Comparison of ENCODE assay signal across 1 fruit fly cellular context in the genomic region with DNA sequence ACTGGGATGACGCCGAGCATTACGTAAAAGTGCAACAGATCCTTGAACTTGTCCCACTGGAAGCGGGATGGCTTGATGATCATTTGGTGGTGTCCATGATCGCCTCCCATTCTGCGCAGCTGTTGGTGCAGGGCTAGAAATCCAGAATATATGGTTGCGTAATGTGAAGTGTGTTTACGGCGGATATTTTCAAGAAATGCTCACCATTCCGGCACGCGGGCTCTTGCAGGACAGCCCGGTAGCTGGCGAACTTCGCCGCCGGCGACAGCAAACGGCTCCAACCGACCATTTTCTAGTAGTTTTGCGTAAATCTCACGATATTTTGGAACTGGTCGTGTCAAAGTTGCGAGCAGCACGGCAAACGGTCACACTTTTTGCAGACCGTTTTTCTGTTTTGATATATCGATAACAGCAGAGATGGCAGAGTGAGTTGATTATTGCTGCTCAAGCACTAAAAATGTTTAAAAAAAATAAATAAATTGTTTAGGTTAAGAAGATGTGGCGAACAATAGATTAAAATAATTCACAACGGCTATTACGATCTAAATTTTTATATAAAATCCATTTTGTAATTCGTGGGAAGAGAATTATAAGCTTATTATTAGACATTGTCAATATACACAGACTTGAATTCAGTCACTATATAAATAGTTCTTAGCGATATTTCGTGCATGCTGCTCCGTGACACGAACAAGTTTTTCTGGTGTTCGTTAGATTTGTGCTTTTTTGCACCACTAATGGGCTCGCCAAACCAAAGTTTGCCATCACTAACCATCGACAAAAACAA.
A peak's percentile ranks its signal among the peaks of the same experiment; 100 is the strongest.
TF ChIP-seq lines count a peak whose summit lies in the region.

A gene (minus strand): TSS at position 472 of the 787 bp plus-strand sequence.
A gene (plus strand): TSS at position 756 of the 787 bp plus-strand sequence.

TF ChIP-seq in whole organism, embryonic, 481 proteins besides CTCF, POLR2A, EP300 and RAD21 (continued from another document and continues in another):
- peak; percentile 76 for TF ChIP-seq nerfin-2 (GFP tag; IDR thresholded peaks at IDR 0.05; lab: Robert Waterston, UW; ENCODE audit: partially characterized antibody)
- TF ChIP-seq emc (GFP tag; optimal IDR thresholded peaks at IDR 0.05; lab: Kevin White, UChicago): peak; percentile 22
- peak; percentile 72 for TF ChIP-seq mam (GFP tag; optimal IDR thresholded peaks at IDR 0.05; lab: Kevin White, UChicago)
- TF ChIP-seq BEAF-32 (GFP tag; optimal IDR thresholded peaks at IDR 0.05; lab: Kevin White, UChicago): peak; percentile 99
- no peak for TF ChIP-seq CG15479 (GFP tag; optimal IDR thresholded peaks at IDR 0.05; lab: Kevin White, UChicago)
- peak; percentile 28 for TF ChIP-seq pb (GFP tag; optimal IDR thresholded peaks at IDR 0.05; lab: Kevin White, UChicago)
- peak; percentile 6 for TF ChIP-seq CG9876 (GFP tag; optimal IDR thresholded peaks at IDR 0.05; lab: Kevin White, UChicago)
- TF ChIP-seq CG15696 (tag; optimal IDR thresholded peaks at IDR 0.05; lab: Kevin White, UChicago): peak; percentile 77
- TF ChIP-seq CG9437 (GFP tag; optimal IDR thresholded peaks at IDR 0.05; lab: Kevin White, UChicago): peak; percentile 65
- no peak for TF ChIP-seq Dip2 (GFP tag; IDR thresholded peaks at IDR 0.05; lab: Robert Waterston, UW)
- peak; percentile 71 for TF ChIP-seq NFAT (GFP tag; IDR thresholded peaks at IDR 0.05; lab: Robert Waterston, UW)
- TF ChIP-seq Hmr (GFP tag; optimal IDR thresholded peaks at IDR 0.05; lab: Kevin White, UChicago): peak; percentile 80
- peak; percentile 95 for TF ChIP-seq sna (GFP tag; IDR thresholded peaks at IDR 0.05; lab: Robert Waterston, UW; ENCODE audit: partially characterized antibody)
- peak; percentile 67 for TF ChIP-seq CG6689 (GFP tag; IDR thresholded peaks at IDR 0.05; lab: Robert Waterston, UW)
- TF ChIP-seq CG8924 (tag; optimal IDR thresholded peaks at IDR 0.05; lab: Kevin White, UChicago): peak; percentile 69
- no peak for TF ChIP-seq CG7745 (tag; optimal IDR thresholded peaks at IDR 0.05; lab: Kevin White, UChicago)
- TF ChIP-seq CG17912 (GFP tag; optimal IDR thresholded peaks at IDR 0.05; lab: Kevin White, UChicago): no peak
- TF ChIP-seq CG6683 (GFP tag; optimal IDR thresholded peaks at IDR 0.05; lab: Kevin White, UChicago): peak; percentile 20
- peak; percentile 49 for TF ChIP-seq CG34376 (GFP tag; optimal IDR thresholded peaks at IDR 0.05; lab: Kevin White, UChicago)
- TF ChIP-seq Rfx (GFP tag; IDR thresholded peaks at IDR 0.05; lab: Robert Waterston, UW): peak; percentile 79
- no peak for TF ChIP-seq dan (GFP tag; IDR thresholded peaks at IDR 0.05; lab: Robert Waterston, UW)
- peak; percentile 76 for TF ChIP-seq CG18599 (GFP tag; optimal IDR thresholded peaks at IDR 0.05; lab: Kevin White, UChicago)
- TF ChIP-seq fu2 (GFP tag; optimal IDR thresholded peaks at IDR 0.05; lab: Kevin White, UChicago): peak; percentile 34
- peak; percentile 46 for TF ChIP-seq HHEX (GFP tag; optimal IDR thresholded peaks at IDR 0.05; lab: Kevin White, UChicago)
- TF ChIP-seq Bteb2 (GFP tag; optimal IDR thresholded peaks at IDR 0.05; lab: Kevin White, UChicago): peak; percentile 55
- peak; percentile 74 for TF ChIP-seq NfI (GFP tag; optimal IDR thresholded peaks at IDR 0.05; lab: Kevin White, UChicago)
- peak; percentile 66 for TF ChIP-seq fd96Cb (tag; optimal IDR thresholded peaks at IDR 0.05; lab: Kevin White, UChicago)
- TF ChIP-seq kah (GFP tag; optimal IDR thresholded peaks at IDR 0.05; lab: Kevin White, UChicago): no peak
- TF ChIP-seq zfh2 (GFP tag; optimal IDR thresholded peaks at IDR 0.05; lab: Kevin White, UChicago): peak; percentile 86
- TF ChIP-seq CG12659 (GFP tag; optimal IDR thresholded peaks at IDR 0.05; lab: Kevin White, UChicago): peak; percentile 89
- TF ChIP-seq CG3838 (GFP tag; optimal IDR thresholded peaks at IDR 0.05; lab: Kevin White, UChicago): peak; percentile 27
- TF ChIP-seq lov (optimal IDR thresholded peaks at IDR 0.05; lab: Kevin White, UChicago): no peak
- TF ChIP-seq lov (GFP tag; IDR thresholded peaks at IDR 0.05; lab: Robert Waterston, UW): no peak
- no peak for TF ChIP-seq CG7928 (GFP tag; optimal IDR thresholded peaks at IDR 0.05; lab: Kevin White, UChicago)
- peak; percentile 57 for TF ChIP-seq pzg (GFP tag; optimal IDR thresholded peaks at IDR 0.05; lab: Kevin White, UChicago)
- peak; percentile 99 for TF ChIP-seq knrl (GFP tag; IDR thresholded peaks at IDR 0.05; lab: Robert Waterston, UW; ENCODE audit: partially characterized antibody)
- peak; percentile 78 for TF ChIP-seq Sry-β (GFP tag; optimal IDR thresholded peaks at IDR 0.05; lab: Kevin White, UChicago)
- TF ChIP-seq Sry-δ (GFP tag; optimal IDR thresholded peaks at IDR 0.05; lab: Kevin White, UChicago): peak; percentile 97
- no peak for TF ChIP-seq CG5953 (GFP tag; IDR thresholded peaks at IDR 0.05; lab: Robert Waterston, UW)
- TF ChIP-seq ems (GFP tag; optimal IDR thresholded peaks at IDR 0.05; lab: Kevin White, UChicago): peak; percentile 66
- TF ChIP-seq CG16779 (GFP tag; IDR thresholded peaks at IDR 0.05; lab: Robert Waterston, UW): no peak
- TF ChIP-seq Tbp (GFP tag; optimal IDR thresholded peaks at IDR 0.05; lab: Kevin White, UChicago): no peak
- TF ChIP-seq repo (GFP tag; optimal IDR thresholded peaks at IDR 0.05; lab: Kevin White, UChicago): no peak
- peak; percentile 67 for TF ChIP-seq CG18476 (GFP tag; optimal IDR thresholded peaks at IDR 0.05; lab: Kevin White, UChicago)
- TF ChIP-seq gsb (GFP tag; IDR thresholded peaks at IDR 0.05; lab: Robert Waterston, UW): peak; percentile 55; the same call in 1 of the 2 replicates
- no peak for TF ChIP-seq Lim3 (GFP tag; IDR thresholded peaks at IDR 0.05; lab: Robert Waterston, UW)
- TF ChIP-seq cwo (GFP tag; optimal IDR thresholded peaks at IDR 0.05; lab: Kevin White, UChicago): peak; percentile 54
- TF ChIP-seq Mrtf (GFP tag; IDR thresholded peaks at IDR 0.05; lab: Robert Waterston, UW): peak; percentile 67; the same call in 1 of the 3 replicates
- TF ChIP-seq CG6813 (GFP tag; optimal IDR thresholded peaks at IDR 0.05; lab: Kevin White, UChicago): no peak
- peak; percentile 67 for TF ChIP-seq Fer3 (tag; optimal IDR thresholded peaks at IDR 0.05; lab: Kevin White, UChicago)
- peak; percentile 95 for TF ChIP-seq CG16813 (GFP tag; IDR thresholded peaks at IDR 0.05; lab: Robert Waterston, UW; ENCODE audit: partially characterized antibody)
- peak; percentile 80 for TF ChIP-seq dysf (GFP tag; IDR thresholded peaks at IDR 0.05; lab: Robert Waterston, UW)
- TF ChIP-seq nerfin-1 (tag; optimal IDR thresholded peaks at IDR 0.05; lab: Kevin White, UChicago): peak; percentile 62
- TF ChIP-seq corto (GFP tag; optimal IDR thresholded peaks at IDR 0.05; lab: Kevin White, UChicago): peak; percentile 71
- peak; percentile 70 for TF ChIP-seq CG13296 (GFP tag; optimal IDR thresholded peaks at IDR 0.05; lab: Kevin White, UChicago)
- TF ChIP-seq Ssrp (tag; optimal IDR thresholded peaks at IDR 0.05; lab: Kevin White, UChicago): peak; percentile 70
- peak; percentile 55 for TF ChIP-seq MBD-R2 (GFP tag; IDR thresholded peaks at IDR 0.05; lab: Robert Waterston, UW)
- peak; percentile 58 for TF ChIP-seq gfzf (GFP tag; optimal IDR thresholded peaks at IDR 0.05; lab: Kevin White, UChicago)
- TF ChIP-seq CG7556 (GFP tag; optimal IDR thresholded peaks at IDR 0.05; lab: Kevin White, UChicago): peak; percentile 74
- TF ChIP-seq CG3163 (GFP tag; optimal IDR thresholded peaks at IDR 0.05; lab: Kevin White, UChicago): no peak
- TF ChIP-seq amos (GFP tag; IDR thresholded peaks at IDR 0.05; lab: Robert Waterston, UW; ENCODE audit: partially characterized antibody): peak; percentile 84
- TF ChIP-seq jumu (GFP tag; optimal IDR thresholded peaks at IDR 0.05; lab: Kevin White, UChicago): peak; percentile 67
- no peak for TF ChIP-seq CrebB (tag; optimal IDR thresholded peaks at IDR 0.05; lab: Kevin White, UChicago)
- peak; percentile 64 for TF ChIP-seq slou (GFP tag; optimal IDR thresholded peaks at IDR 0.05; lab: Kevin White, UChicago)
- TF ChIP-seq cato (GFP tag; optimal IDR thresholded peaks at IDR 0.05; lab: Kevin White, UChicago; ENCODE audit: borderline replicate concordance): peak; percentile 70
- peak; percentile 80 for TF ChIP-seq Ptx1 (GFP tag; IDR thresholded peaks at IDR 0.05; lab: Robert Waterston, UW)
- TF ChIP-seq CG4404 (GFP tag; IDR thresholded peaks at IDR 0.05; lab: Robert Waterston, UW): peak; percentile 81
- no peak for TF ChIP-seq usp (GFP tag; optimal IDR thresholded peaks at IDR 0.05; lab: Kevin White, UChicago)
- peak; percentile 52 for TF ChIP-seq Usf (GFP tag; optimal IDR thresholded peaks at IDR 0.05; lab: Kevin White, UChicago)
- TF ChIP-seq sqz (GFP tag; optimal IDR thresholded peaks at IDR 0.05; lab: Kevin White, UChicago): peak; percentile 55
- peak; percentile 42 for TF ChIP-seq D19A (tag; optimal IDR thresholded peaks at IDR 0.05; lab: Kevin White, UChicago)
- TF ChIP-seq CG4328 (GFP tag; optimal IDR thresholded peaks at IDR 0.05; lab: Kevin White, UChicago): peak; percentile 61
- peak; percentile 72 for TF ChIP-seq Sox100B (GFP tag; optimal IDR thresholded peaks at IDR 0.05; lab: Kevin White, UChicago)
- TF ChIP-seq CG32767 (GFP tag; IDR thresholded peaks at IDR 0.05; lab: Robert Waterston, UW): peak; percentile 52
- peak; percentile 73 for TF ChIP-seq CG16815 (GFP tag; optimal IDR thresholded peaks at IDR 0.05; lab: Kevin White, UChicago)
- peak; percentile 34 for TF ChIP-seq onecut (GFP tag; IDR thresholded peaks at IDR 0.05; lab: Robert Waterston, UW)
- no peak for TF ChIP-seq stc (GFP tag; IDR thresholded peaks at IDR 0.05; lab: Robert Waterston, UW)
- peak; percentile 62 for TF ChIP-seq CG33557 (GFP tag; optimal IDR thresholded peaks at IDR 0.05; lab: Kevin White, UChicago)
- TF ChIP-seq ftz-f1 (GFP tag; optimal IDR thresholded peaks at IDR 0.05; lab: Kevin White, UChicago): no peak
- no peak for TF ChIP-seq Hr39 (optimal IDR thresholded peaks at IDR 0.05; lab: Kevin White, UChicago)
- 0 out of 2 replicates have a peak, but pooled peaks have one; percentile 43 for TF ChIP-seq ham (GFP tag; IDR thresholded peaks at IDR 0.05; lab: Robert Waterston, UW)
- peak; percentile 92 for TF ChIP-seq HLH4C (GFP tag; IDR thresholded peaks at IDR 0.05; lab: Robert Waterston, UW; ENCODE audit: partially characterized antibody)
- TF ChIP-seq exex (tag; optimal IDR thresholded peaks at IDR 0.05; lab: Kevin White, UChicago): no peak
- TF ChIP-seq Adf1 (GFP tag; IDR thresholded peaks at IDR 0.05; lab: Robert Waterston, UW): peak; percentile 41
- TF ChIP-seq br (optimal IDR thresholded peaks at IDR 0.05; lab: Kevin White, UChicago): no peak
- peak; percentile 27 for TF ChIP-seq CG15011 (GFP tag; optimal IDR thresholded peaks at IDR 0.05; lab: Kevin White, UChicago)
- TF ChIP-seq Abd-B (GFP tag; optimal IDR thresholded peaks at IDR 0.05; lab: Kevin White, UChicago): peak; percentile 90
- TF ChIP-seq Meics (GFP tag; optimal IDR thresholded peaks at IDR 0.05; lab: Kevin White, UChicago): peak; percentile 66
- peak; percentile 81 for TF ChIP-seq CG2678 (tag; optimal IDR thresholded peaks at IDR 0.05; lab: Kevin White, UChicago)
- TF ChIP-seq CG18262 (tag; optimal IDR thresholded peaks at IDR 0.05; lab: Kevin White, UChicago): peak; percentile 76
- peak; percentile 58 for TF ChIP-seq E2f1 (GFP tag; IDR thresholded peaks at IDR 0.05; lab: Robert Waterston, UW)
- peak; percentile 64 for TF ChIP-seq Dref (GFP tag; IDR thresholded peaks at IDR 0.05; lab: Robert Waterston, UW)
- TF ChIP-seq CG13624 (GFP tag; optimal IDR thresholded peaks at IDR 0.05; lab: Kevin White, UChicago): peak; percentile 69
- TF ChIP-seq chm (GFP tag; IDR thresholded peaks at IDR 0.05; lab: Robert Waterston, UW): no peak
- TF ChIP-seq CG11456 (GFP tag; IDR thresholded peaks at IDR 0.05; lab: Robert Waterston, UW): no peak; the same call in 2 of the 3 replicates
- TF ChIP-seq CG7839 (tag; optimal IDR thresholded peaks at IDR 0.05; lab: Kevin White, UChicago): peak; percentile 77
- TF ChIP-seq ap (GFP tag; IDR thresholded peaks at IDR 0.05; lab: Robert Waterston, UW): no peak
- TF ChIP-seq tup (GFP tag; optimal IDR thresholded peaks at IDR 0.05; lab: Kevin White, UChicago): peak; percentile 8
- peak; percentile 63 for TF ChIP-seq Max (GFP tag; optimal IDR thresholded peaks at IDR 0.05; lab: Kevin White, UChicago)
- TF ChIP-seq CG2712 (tag; optimal IDR thresholded peaks at IDR 0.05; lab: Kevin White, UChicago): peak; percentile 84
- TF ChIP-seq BtbVII (GFP tag; optimal IDR thresholded peaks at IDR 0.05; lab: Kevin White, UChicago): peak; percentile 41
- TF ChIP-seq Dip3 (GFP tag; optimal IDR thresholded peaks at IDR 0.05; lab: Kevin White, UChicago): peak; percentile 82
- TF ChIP-seq CG10654 (GFP tag; optimal IDR thresholded peaks at IDR 0.05; lab: Kevin White, UChicago): peak; percentile 68
- peak; percentile 46; the same call in 1 of the 2 replicates for TF ChIP-seq H2.0 (GFP tag; IDR thresholded peaks at IDR 0.05; lab: Robert Waterston, UW)
- no peak for TF ChIP-seq CG12236 (GFP tag; optimal IDR thresholded peaks at IDR 0.05; lab: Kevin White, UChicago)
- peak; percentile 9 for TF ChIP-seq eyg (GFP tag; optimal IDR thresholded peaks at IDR 0.05; lab: Kevin White, UChicago)
- TF ChIP-seq pfk (GFP tag; optimal IDR thresholded peaks at IDR 0.05; lab: Kevin White, UChicago): no peak
- TF ChIP-seq jigr1 (GFP tag; IDR thresholded peaks at IDR 0.05; lab: Robert Waterston, UW): no peak
- peak; percentile 15 for TF ChIP-seq D19B (GFP tag; optimal IDR thresholded peaks at IDR 0.05; lab: Kevin White, UChicago)
- TF ChIP-seq pros (GFP tag; optimal IDR thresholded peaks at IDR 0.05; lab: Kevin White, UChicago): no peak
- no peak for TF ChIP-seq CG6254 (GFP tag; optimal IDR thresholded peaks at IDR 0.05; lab: Kevin White, UChicago)
- TF ChIP-seq CG3281 (GFP tag; optimal IDR thresholded peaks at IDR 0.05; lab: Kevin White, UChicago): peak; percentile 60
- peak; percentile 74 for TF ChIP-seq tgo (GFP tag; IDR thresholded peaks at IDR 0.05; lab: Robert Waterston, UW)
- peak; percentile 85 for TF ChIP-seq CG13775 (GFP tag; optimal IDR thresholded peaks at IDR 0.05; lab: Kevin White, UChicago)
- TF ChIP-seq CG14441 (GFP tag; IDR thresholded peaks at IDR 0.05; lab: Robert Waterston, UW): peak; percentile 74
- TF ChIP-seq zfh1 (GFP tag; IDR thresholded peaks at IDR 0.05; lab: Robert Waterston, UW): peak; percentile 60; the same call in 2 of the 3 replicates
- TF ChIP-seq Drgx (GFP tag; IDR thresholded peaks at IDR 0.05; lab: Robert Waterston, UW): peak; percentile 34; the same call in 1 of the 2 replicates
- TF ChIP-seq gce (GFP tag; IDR thresholded peaks at IDR 0.05; lab: Robert Waterston, UW): no peak
- TF ChIP-seq CG9215 (GFP tag; IDR thresholded peaks at IDR 0.05; lab: Robert Waterston, UW): peak; percentile 74; the same call in 1 of the 2 replicates
- no peak for TF ChIP-seq cad (GFP tag; optimal IDR thresholded peaks at IDR 0.05; lab: Kevin White, UChicago)
- TF ChIP-seq CG12299 (tag; optimal IDR thresholded peaks at IDR 0.05; lab: Kevin White, UChicago): no peak
